Fruit fly (Drosophila melanogaster): Measurements from ENCODE around the gene MED10.

Gene MED10

dm6 chr3L:16203236-16203635, 28.6 kb upstream of the MED10 start (continued):
- peak; percentile 76 for TF ChIP-seq CG17385 (GFP tag; optimal IDR thresholded peaks at IDR 0.05)
- TF ChIP-seq CG8924 (tag; optimal IDR thresholded peaks at IDR 0.05): peak; percentile 70
- peak; percentile 27 for TF ChIP-seq CG12942 (GFP tag; optimal IDR thresholded peaks at IDR 0.05)
- no peak for TF ChIP-seq CG9932 (GFP tag; IDR thresholded peaks at IDR 0.05)
- TF ChIP-seq CG4730 (GFP tag; IDR thresholded peaks at IDR 0.05): peak; percentile 80
- peak; percentile 67 for TF ChIP-seq Ravus (GFP tag; IDR thresholded peaks at IDR 0.05)
- peak; percentile 78 for TF ChIP-seq ems (GFP tag; optimal IDR thresholded peaks at IDR 0.05)
- TF ChIP-seq fd3F (GFP tag; optimal IDR thresholded peaks at IDR 0.05): peak; percentile 82
- TF ChIP-seq CG1529 (GFP tag; optimal IDR thresholded peaks at IDR 0.05): peak; percentile 10
- TF ChIP-seq hb (GFP tag; IDR thresholded peaks at IDR 0.05; ENCODE audit: partially characterized antibody): 0 out of 3 replicates have a peak, but pooled peaks have one; percentile 41
- peak; percentile 18 for TF ChIP-seq CG18764 (GFP tag; optimal IDR thresholded peaks at IDR 0.05)
- TF ChIP-seq CG2199 (GFP tag; IDR thresholded peaks at IDR 0.05): no peak
- no peak for TF ChIP-seq CG4617 (GFP tag; optimal IDR thresholded peaks at IDR 0.05; ENCODE audit: borderline replicate concordance)
- TF ChIP-seq oc (tag; optimal IDR thresholded peaks at IDR 0.05): peak; percentile 16
- TF ChIP-seq Hr51 (GFP tag; optimal IDR thresholded peaks at IDR 0.05): peak; percentile 65 to 78
- peak; percentile 55 for TF ChIP-seq CG4820 (GFP tag; optimal IDR thresholded peaks at IDR 0.05)
- TF ChIP-seq zen (tag; optimal IDR thresholded peaks at IDR 0.05): no peak
- TF ChIP-seq CG2129 (GFP tag; IDR thresholded peaks at IDR 0.05; ENCODE audit: partially characterized antibody): no peak
- no peak for TF ChIP-seq CG2202 (tag; optimal IDR thresholded peaks at IDR 0.05)
- peak; percentile 90 for TF ChIP-seq CG2678 (tag; optimal IDR thresholded peaks at IDR 0.05)
- peak; percentile 30 for TF ChIP-seq Bdp1 (GFP tag; optimal IDR thresholded peaks at IDR 0.05)
- TF ChIP-seq repo (GFP tag; optimal IDR thresholded peaks at IDR 0.05): peak; percentile 65
- TF ChIP-seq Myb (GFP tag; optimal IDR thresholded peaks at IDR 0.05): peak; percentile 72
- peak; percentile 78 for TF ChIP-seq CoRest (tag; optimal IDR thresholded peaks at IDR 0.05)
- peak; percentile 79 for TF ChIP-seq Taf1 (GFP tag; IDR thresholded peaks at IDR 0.05)
- no peak for TF ChIP-seq Dll (GFP tag; IDR thresholded peaks at IDR 0.05; ENCODE audit: partially characterized antibody)
- no peak for TF ChIP-seq CG1832 (GFP tag; optimal IDR thresholded peaks at IDR 0.05)
- peak; percentile 72 for TF ChIP-seq CG9609 (GFP tag; optimal IDR thresholded peaks at IDR 0.05)
- peak; percentile 80 for TF ChIP-seq CG14050 (GFP tag; IDR thresholded peaks at IDR 0.05)
- TF ChIP-seq CG9727 (GFP tag; optimal IDR thresholded peaks at IDR 0.05): peak; percentile 65
- no peak for TF ChIP-seq CG4707 (GFP tag; optimal IDR thresholded peaks at IDR 0.05)
- peak; percentile 46 for TF ChIP-seq CG12104 (GFP tag; optimal IDR thresholded peaks at IDR 0.05)
- no peak for TF ChIP-seq p53 (GFP tag; optimal IDR thresholded peaks at IDR 0.05)
- peak; percentile 38 for TF ChIP-seq CG8388 (GFP tag; optimal IDR thresholded peaks at IDR 0.05)
- TF ChIP-seq GATAe (GFP tag; conservative IDR thresholded peaks at IDR 0.05): no peak; the same call in 1 of the 2 replicates
- peak; percentile 86; the same call in 3 of the 4 replicates for TF ChIP-seq Gug (GFP tag; IDR thresholded peaks at IDR 0.05)
- peak; percentile 76 for TF ChIP-seq stc (GFP tag; IDR thresholded peaks at IDR 0.05)
- TF ChIP-seq pzg (GFP tag; optimal IDR thresholded peaks at IDR 0.05): peak; percentile 4
- peak; percentile 78 for TF ChIP-seq Hsf (GFP tag; optimal IDR thresholded peaks at IDR 0.05)
- no peak for TF ChIP-seq Neu2 (GFP tag; optimal IDR thresholded peaks at IDR 0.05; ENCODE audit: borderline replicate concordance)
- no peak for TF ChIP-seq chm (GFP tag; IDR thresholded peaks at IDR 0.05)
- TF ChIP-seq CG15073 (GFP tag; optimal IDR thresholded peaks at IDR 0.05): no peak
- TF ChIP-seq Hr3 (GFP tag; optimal IDR thresholded peaks at IDR 0.05): peak; percentile 52
- TF ChIP-seq CG10431 (GFP tag; optimal IDR thresholded peaks at IDR 0.05): no peak
- TF ChIP-seq Sin3A (optimal IDR thresholded peaks at IDR 0.05): no peak
- peak; percentile 5 for TF ChIP-seq trem (tag; optimal IDR thresholded peaks at IDR 0.05)
- peak; percentile 16 for TF ChIP-seq CG5180 (GFP tag; optimal IDR thresholded peaks at IDR 0.05)
- peak; percentile 84 for TF ChIP-seq bcd (GFP tag; optimal IDR thresholded peaks at IDR 0.05)
- peak; percentile 24 for TF ChIP-seq CG6254 (GFP tag; optimal IDR thresholded peaks at IDR 0.05)
- TF ChIP-seq Dip2 (GFP tag; IDR thresholded peaks at IDR 0.05): peak; percentile 46; the same call in 1 of the 2 replicates
- peak; percentile 77 for TF ChIP-seq al (GFP tag; IDR thresholded peaks at IDR 0.05)

Data from whole organism, embryonic.